Worm (Caenorhabditis elegans) whole organism, L3 larva: Measurements from ENCODE around the gene C54G7.1.

ENCODE experiments used
- ama-1 ChIP-seq: fragments of 150-350 bp; optimal IDR thresholded peaks from 2 replicates; lab custom pipeline; 2018
- ceh-82 ChIP-seq: fragments of 150-350 bp; optimal IDR thresholded peaks from 2 replicates; lab custom pipeline; 2014; ENCODE audit warnings: missing biosample characterization, missing genetic modification characterization
- elt-2 ChIP-seq: sonication (generic microtip); optimal IDR thresholded peaks from 2 replicates; lab custom pipeline; 2016; ENCODE audit warnings: missing genetic modification reagents, mild to moderate bottlenecking, missing genetic modification characterization, missing compliant biosample characterization
- elt-3 ChIP-seq, 3 experiments: fragments of 150-350 bp in 1 of 3; sonication (generic microtip) in 2 of 3; optimal IDR thresholded peaks; 2 replicates in 2 of 3; 4 replicates in 1 of 3; lab custom pipeline; 2014 to 2017; ENCODE audit warnings: missing biosample characterization in 3 of 3, missing genetic modification characterization in 3 of 3
- fos-1 ChIP-seq: fragments of 150-350 bp; optimal IDR thresholded peaks from 2 replicates; lab custom pipeline; 2014; ENCODE audit warnings: missing biosample characterization, missing genetic modification characterization
- hmg-11 ChIP-seq: sonication (generic microtip); optimal IDR thresholded peaks from 2 replicates; lab custom pipeline; 2016; ENCODE audit warnings: missing genetic modification characterization, missing compliant biosample characterization
- nhr-237 ChIP-seq: fragments of 150-350 bp; optimal IDR thresholded peaks from 2 replicates; lab custom pipeline; 2014; ENCODE audit warnings: missing biosample characterization, missing genetic modification characterization
- nhr-25 ChIP-seq: sonication (generic microtip); optimal IDR thresholded peaks from 2 replicates; lab custom pipeline; 2017; ENCODE audit warnings: missing biosample characterization, missing genetic modification characterization
- nhr-77 ChIP-seq: fragments of 150-350 bp; optimal IDR thresholded peaks from 2 replicates; lab custom pipeline; 2014; ENCODE audit warnings: missing biosample characterization, missing genetic modification characterization
- snpc-4 ChIP-seq: fragments of 150-350 bp; optimal IDR thresholded peaks from 2 replicates; lab custom pipeline; 2014; ENCODE audit warnings: missing biosample characterization, missing genetic modification characterization
- unc-62 ChIP-seq: fragments of 150-350 bp; sonication (generic microtip); optimal IDR thresholded peaks from 4 replicates; lab custom pipeline; 2014; ENCODE audit warnings: missing biosample characterization, missing genetic modification reagents, missing genetic modification characterization
- zag-1 ChIP-seq: fragments of 150-350 bp; optimal IDR thresholded peaks from 2 replicates; lab custom pipeline; 2014; ENCODE audit warnings: missing biosample characterization, missing genetic modification characterization

ce11 chrX:5522769-5523601, 20.8 kb upstream of the C54G7.1 start, which contains the start of gene mboa-3:
- TF ChIP-seq elt-2 (tag; lab: Kevin White, UChicago): peak; percentile 88
- no peak for TF ChIP-seq zag-1 (tag; lab: Kevin White, UChicago)
- no peak for TF ChIP-seq ama-1 (lab: Kevin White, UChicago)
- no peak for TF ChIP-seq snpc-4 (tag; lab: Kevin White, UChicago)
- TF ChIP-seq elt-3 (tag; optimal IDR thresholded peaks at IDR 0.05; lab: Kevin White, UChicago): no peak
- TF ChIP-seq unc-62 (GFP tag; lab: Kevin White, UChicago): no peak
- TF ChIP-seq nhr-25 (tag; lab: Kevin White, UChicago): no peak
- no peak for TF ChIP-seq hmg-11 (tag; lab: Kevin White, UChicago)
- TF ChIP-seq nhr-237 (tag; lab: Kevin White, UChicago): no peak
- no peak for TF ChIP-seq fos-1 (tag; lab: Kevin White, UChicago)
- no peak for TF ChIP-seq nhr-77 (tag; lab: Kevin White, UChicago)
- no peak for TF ChIP-seq ceh-82 (tag; lab: Kevin White, UChicago)
